Worm (Caenorhabditis elegans): ENCODE data around the gene mif-1.

mif-1 gene

ce11 chrIII:11870009-11870408 lies 22.1 kb downstream of the mif-1 start (continued):
- peak; percentile 88 for TF ChIP-seq lin-13 (GFP tag; optimal IDR thresholded peaks at IDR 0.05)
- TF ChIP-seq tlp-1 (tag; optimal IDR thresholded peaks at IDR 0.05) = no peak
- TF ChIP-seq ceh-8 (GFP tag; optimal IDR thresholded peaks at IDR 0.05) = peak; percentile 12
- TF ChIP-seq unc-130 (tag; optimal IDR thresholded peaks at IDR 0.05) = peak; percentile 78
- peak; percentile 89 for TF ChIP-seq nhr-90 (tag; optimal IDR thresholded peaks at IDR 0.05; ENCODE audit: poor library complexity)
- TF ChIP-seq zip-4 (GFP tag; optimal IDR thresholded peaks at IDR 0.05) = no peak
- peak; percentile 1 for TF ChIP-seq aha-1 (tag; optimal IDR thresholded peaks at IDR 0.05)
- no peak for TF ChIP-seq ces-1 (GFP tag; optimal IDR thresholded peaks at IDR 0.05)
- no peak for TF ChIP-seq elt-3 (tag; optimal IDR thresholded peaks at IDR 0.05)
- TF ChIP-seq xbp-1 (tag; optimal IDR thresholded peaks at IDR 0.05) = peak; percentile 87
- TF ChIP-seq mep-1 (tag; optimal IDR thresholded peaks at IDR 0.05) = peak; percentile 94
- peak; percentile 84 to 86 for TF ChIP-seq lin-35 (GFP tag; optimal IDR thresholded peaks at IDR 0.05)
- TF ChIP-seq snpc-4 (tag; optimal IDR thresholded peaks at IDR 0.05) = peak; percentile 92
- TF ChIP-seq swsn-7 (tag; optimal IDR thresholded peaks at IDR 0.05) = peak; percentile 87
- TF ChIP-seq F16B12.6 (tag; optimal IDR thresholded peaks at IDR 0.05) = peak; percentile 70
- TF ChIP-seq unc-98 (GFP tag; IDR thresholded peaks at IDR 0.05) = peak; percentile 81
- peak; percentile 64 for TF ChIP-seq egl-13 (tag; optimal IDR thresholded peaks at IDR 0.05)
- peak; percentile 80 for TF ChIP-seq nhr-19 (GFP tag; conservative IDR thresholded peaks at IDR 0.05)
- peak; percentile 98 for TF ChIP-seq rnt-1 (tag; optimal IDR thresholded peaks at IDR 0.05)
- TF ChIP-seq lin-39 (tag; optimal IDR thresholded peaks at IDR 0.05) = peak; percentile 47
- no peak for TF ChIP-seq nhr-76 (tag; optimal IDR thresholded peaks at IDR 0.05)
- no peak for TF ChIP-seq C34B4.2 (tag; optimal IDR thresholded peaks at IDR 0.05)
- TF ChIP-seq nhr-47 (tag; optimal IDR thresholded peaks at IDR 0.05) = peak; percentile 90
- peak; percentile 14 for TF ChIP-seq zag-1 (tag; optimal IDR thresholded peaks at IDR 0.05)
- peak; percentile 81 for TF ChIP-seq C16A3.4 (tag; optimal IDR thresholded peaks at IDR 0.05)
- TF ChIP-seq lin-14 (GFP tag; optimal IDR thresholded peaks at IDR 0.05) = peak; percentile 98
- TF ChIP-seq nhr-28 (tag; optimal IDR thresholded peaks at IDR 0.05) = no peak
- no peak for TF ChIP-seq nhr-11 (tag; optimal IDR thresholded peaks at IDR 0.05)
- peak; percentile 91 for TF ChIP-seq tbx-2 (tag; optimal IDR thresholded peaks at IDR 0.05)
- peak; percentile 47 for TF ChIP-seq nhr-237 (tag; optimal IDR thresholded peaks at IDR 0.05)
- TF ChIP-seq fkh-8 (tag; optimal IDR thresholded peaks at IDR 0.05) = peak; percentile 94
- TF ChIP-seq pqm-1 (tag; optimal IDR thresholded peaks at IDR 0.05) = no peak
- no peak for TF ChIP-seq unc-30 (tag; optimal IDR thresholded peaks at IDR 0.05)
- TF ChIP-seq elt-2 (tag; optimal IDR thresholded peaks at IDR 0.05) = peak; percentile 48
- TF ChIP-seq ztf-11 (tag; optimal IDR thresholded peaks at IDR 0.05) = peak in 1 of 2 experiments; percentile 86
- TF ChIP-seq snu-23 (GFP tag; optimal IDR thresholded peaks at IDR 0.05) = peak; percentile 91
- TF ChIP-seq C04F5.9 (tag; optimal IDR thresholded peaks at IDR 0.05) = peak; percentile 67
- peak; percentile 94 for TF ChIP-seq lir-3 (tag; optimal IDR thresholded peaks at IDR 0.05; ENCODE audit: poor library complexity)
- TF ChIP-seq unc-62 (GFP tag; optimal IDR thresholded peaks at IDR 0.05) = no peak
- TF ChIP-seq ceh-63 (GFP tag; optimal IDR thresholded peaks at IDR 0.05) = no peak
- no peak for TF ChIP-seq nhr-84 (tag; optimal IDR thresholded peaks at IDR 0.05)
- peak; percentile 36 for TF ChIP-seq sox-4 (tag; optimal IDR thresholded peaks at IDR 0.05)
- TF ChIP-seq efl-3 (GFP tag; optimal IDR thresholded peaks at IDR 0.05) = no peak
- TF ChIP-seq vab-15 (tag; optimal IDR thresholded peaks at IDR 0.05) = peak; percentile 79
- TF ChIP-seq efl-1 (optimal IDR thresholded peaks at IDR 0.05) = peak; percentile 86 to 89
- peak; percentile 77 to 96 for TF ChIP-seq efl-1 (GFP tag; optimal IDR thresholded peaks at IDR 0.05 in 1 of 2)

Measured in whole organism, L1 larva.